Worm (Caenorhabditis elegans): Measurements from ENCODE around the gene srh-148.
"Not testable (repeated sequence)": the region's sequence is repeated elsewhere in the genome, so short reads cannot be mapped to it uniquely, and the experiment has no call there.

The srh-148 gene

ce11 chrV:15817746-15818145 is 40.4 kb downstream of the srh-148 start, which contains the start of gene abf-3:
abf-3 (minus strand) TSS chrV:15817846.
- no peak for TF ChIP-seq unc-62 (GFP tag; optimal IDR thresholded peaks at IDR 0.05)

DNA sequence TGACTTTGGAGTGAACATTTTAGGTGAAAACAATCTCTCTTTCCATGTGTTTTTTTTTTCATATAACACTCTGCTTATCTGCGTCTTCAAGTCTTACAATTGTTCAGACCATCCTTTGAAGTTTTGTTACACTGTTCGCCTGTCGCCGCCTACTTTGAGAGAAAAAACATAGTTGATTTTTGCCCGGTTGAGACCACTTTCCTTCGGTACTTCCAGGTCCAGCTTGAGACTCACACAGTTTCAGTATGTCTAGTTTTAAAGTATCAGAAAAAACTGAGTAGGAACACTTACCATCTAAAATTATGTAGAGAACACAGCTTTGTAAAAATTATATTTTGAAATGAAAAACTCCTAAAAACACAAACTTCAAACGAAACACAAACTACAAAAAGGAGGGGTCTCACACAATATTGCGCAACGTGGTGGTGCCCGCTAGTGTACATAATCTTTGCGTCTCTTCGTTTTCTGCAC is 42.2 kb downstream of the srh-148 start, which contains the start of the genes fbxa-69 and F54B8.4:
Gene fbxa-69 (minus strand): TSS at position 10 of the 471 bp plus-strand sequence.
Gene F54B8.4 (plus strand): TSS at position 421 of the 471 bp plus-strand sequence.
- TF ChIP-seq unc-62 (GFP tag; optimal IDR thresholded peaks at IDR 0.05), result no peak

DNA sequence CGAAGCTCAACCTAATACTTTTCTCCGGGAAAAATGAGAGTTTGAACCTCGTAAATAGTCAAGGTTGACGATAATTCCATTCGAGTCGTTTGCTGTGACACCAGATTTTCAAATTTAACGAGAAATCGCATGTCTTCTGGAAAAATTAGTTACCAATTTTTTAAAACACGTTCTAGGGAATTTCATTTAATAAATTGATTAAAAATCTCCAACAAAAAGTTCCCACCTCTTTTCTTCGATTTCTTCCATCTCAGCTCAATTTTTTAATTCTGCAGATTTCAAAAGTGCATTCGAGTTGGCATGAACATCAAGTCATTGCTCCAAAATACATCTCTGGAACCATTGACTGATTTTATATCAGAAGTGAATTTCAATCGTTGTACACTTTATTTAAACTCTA is 46.2 kb downstream of the srh-148 start, which contains the start of gene nhr-282:
Gene nhr-282 (plus strand): TSS at position 301 of the 400 bp plus-strand sequence.
- not testable (repeated sequence) for TF ChIP-seq unc-62 (GFP tag; optimal IDR thresholded peaks at IDR 0.05)

- TF ChIP-seq unc-62 (GFP tag; optimal IDR thresholded peaks at IDR 0.05), result no peak
Observed at ce11 chrV:15810446-15810845, 47.7 kb downstream of the srh-148 start, which contains the start of gene F54B8.1. F54B8.1 (plus strand) TSS chrV:15810746.

- TF ChIP-seq unc-62 (GFP tag; optimal IDR thresholded peaks at IDR 0.05), result no peak
Observed at ce11 chrV:15809543-15809942, 48.6 kb downstream of the srh-148 start, which contains the start of gene srsx-36. srsx-36 (minus strand) TSS chrV:15809643.

DNA sequence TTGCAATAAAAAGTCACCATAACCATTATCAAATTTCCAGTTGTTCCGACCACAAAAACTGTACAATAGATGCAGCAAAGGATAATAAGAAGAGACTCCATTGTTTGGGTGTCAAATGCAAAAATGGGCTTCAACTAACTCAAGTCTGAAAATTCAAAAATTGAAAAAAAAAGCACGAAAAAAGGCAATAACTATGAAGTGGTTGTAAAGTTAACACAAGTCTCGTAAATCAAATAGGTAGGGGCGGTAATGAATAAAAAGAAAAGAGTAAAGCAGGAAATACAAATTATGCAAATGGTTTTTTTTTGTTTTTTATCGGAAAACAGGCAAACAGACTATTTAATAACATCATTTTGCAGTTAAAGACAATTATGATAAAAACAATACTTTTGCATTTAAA is 50.8 kb downstream of the srh-148 start, which contains the start of gene srsx-38:
Gene srsx-38 (minus strand): TSS at position 101 of the 400 bp plus-strand sequence.
- TF ChIP-seq unc-62 (GFP tag; optimal IDR thresholded peaks at IDR 0.05), result not testable (repeated sequence)
